Worm (Caenorhabditis elegans) whole organism, L4 larva: Measurements from ENCODE around the gene B0546.5.

Experiments
- F26F4.8 ChIP-seq: fragments of 200-800 bp; sonication (Bioruptor generic); conservative IDR thresholded peaks from 2 replicates; pipeline ENCODE4 v1.3.6; 2022; ENCODE audit warnings: missing genetic modification characterization, missing compliant biosample characterization
- ama-1 ChIP-seq: fragments of 150-350 bp; optimal IDR thresholded peaks from 2 replicates; lab custom pipeline; 2014; ENCODE audit warnings: inconsistent platforms, mixed read lengths
- ceh-82 ChIP-seq: sonication (generic microtip); optimal IDR thresholded peaks from 2 replicates; lab custom pipeline; 2017; ENCODE audit warnings: missing biosample characterization, missing genetic modification characterization
- egl-43 ChIP-seq: fragments of 200-800 bp; sonication (Bioruptor generic); IDR thresholded peaks from 2 replicates; pipeline ENCODE4 v1.3.6; 2022; ENCODE audit warnings: missing genetic modification reagents, missing genetic modification characterization, missing compliant biosample characterization
- lin-39 ChIP-seq: fragments of 150-350 bp; optimal IDR thresholded peaks from 2 replicates; lab custom pipeline; 2014; ENCODE audit warnings: missing biosample characterization, missing genetic modification reagents, missing genetic modification characterization
- nhr-11 ChIP-seq: fragments of 150-350 bp; optimal IDR thresholded peaks from 2 replicates; lab custom pipeline; 2014; ENCODE audit warnings: missing biosample characterization, missing genetic modification characterization
- nhr-237 ChIP-seq: sonication (generic microtip); optimal IDR thresholded peaks from 2 replicates; lab custom pipeline; 2017; ENCODE audit warnings: missing biosample characterization, missing genetic modification characterization
- pha-4 ChIP-seq, 2 experiments: fragments of 150-350 bp in 1 of 2; fragments of 200-800 bp in 1 of 2; sonication (Bioruptor generic) in 1 of 2; IDR thresholded peaks in 1 of 2; optimal IDR thresholded peaks in 1 of 2; 2 replicates each; pipeline versions ENCODE4 v1.3.6 to Lab custom; 2014 to 2022; ENCODE audit warnings: missing genetic modification characterization in 2 of 2, missing genetic modification reagents in 2 of 2, missing biosample characterization in 1 of 2, missing compliant biosample characterization in 1 of 2
- pqm-1 ChIP-seq: sonication (generic microtip); optimal IDR thresholded peaks from 2 replicates; lab custom pipeline; 2017; ENCODE audit warnings: missing biosample characterization, missing genetic modification characterization
- unc-39 ChIP-seq: sonication (generic microtip); optimal IDR thresholded peaks from 2 replicates; lab custom pipeline; 2017; ENCODE audit warnings: missing biosample characterization, missing genetic modification characterization
- unc-62 ChIP-seq, 3 experiments: fragments of 150-350 bp in 1 of 3; sonication (generic microtip); optimal IDR thresholded peaks in 2 of 3; peaks in 1 of 3; 1 replicate in 1 of 3; 2 replicates in 2 of 3; lab custom pipeline; 2014 to 2017; ENCODE audit warnings: missing biosample characterization in 3 of 3, missing genetic modification characterization in 3 of 3, missing genetic modification reagents in 3 of 3, missing genotype in 1 of 3
- zag-1 ChIP-seq: fragments of 150-350 bp; optimal IDR thresholded peaks from 2 replicates; lab custom pipeline; 2014; ENCODE audit warnings: missing biosample characterization, missing genetic modification characterization
- zip-2 ChIP-seq: fragments of 150-350 bp; optimal IDR thresholded peaks from 2 replicates; lab custom pipeline; 2014; ENCODE audit warnings: missing biosample characterization, missing genetic modification characterization

- TF ChIP-seq zag-1 = no peak
- no peak for TF ChIP-seq F26F4.8 (GFP tag; lab: Robert Waterston, UW)
- TF ChIP-seq nhr-237 (tag; lab: Kevin White, UChicago) = no peak
- TF ChIP-seq nhr-11 (tag; lab: Kevin White, UChicago) = no peak
- peak in 1 of 2 experiments; percentile 89 for TF ChIP-seq unc-62 (GFP tag; optimal IDR thresholded peaks at IDR 0.05 in 1 of 2; lab: Kevin White, UChicago)
- TF ChIP-seq unc-62 (tag; optimal IDR thresholded peaks at IDR 0.05; lab: Kevin White, UChicago) = no peak
- no peak for TF ChIP-seq pha-4 (GFP tag; IDR thresholded peaks at IDR 0.05; lab: Robert Waterston, UW)
- no peak for TF ChIP-seq pha-4 (tag; optimal IDR thresholded peaks at IDR 0.05; lab: Kevin White, UChicago)
- no peak for TF ChIP-seq unc-39 (tag; lab: Kevin White, UChicago)
- no peak for TF ChIP-seq ama-1
- TF ChIP-seq egl-43 (GFP tag; lab: Robert Waterston, UW) = no peak
- TF ChIP-seq ceh-82 = no peak
- TF ChIP-seq lin-39 (tag; lab: Kevin White, UChicago) = no peak
- no peak for TF ChIP-seq pqm-1 (tag; lab: Kevin White, UChicago)
- TF ChIP-seq zip-2 (tag; lab: Kevin White, UChicago) = no peak
Observed at ce11 chrIV:3398078-3398477, 8.2 kb upstream of the B0546.5 start.
